Worm (Caenorhabditis elegans): ENCODE data around the gene srh-35.

- TF ChIP-seq dao-5 (tag; optimal IDR thresholded peaks at IDR 0.05): no peak
- TF ChIP-seq him-1 (tag; optimal IDR thresholded peaks at IDR 0.05): no peak
- TF ChIP-seq W03F9.2 (tag; optimal IDR thresholded peaks at IDR 0.05): no peak
Measured at ce11 chrV:415072-415471, 34.0 kb downstream of the srh-35 start.

Data from whole organism, L4/young adult.